Fruit fly (Drosophila melanogaster) ovary, adult (tissue): ENCODE data around the gene CG8028.

Source experiments
- CG17801 ChIP-seq: fragments of 200-800 bp; optimal IDR thresholded peaks from 2 replicates; lab custom pipeline; 2019; ENCODE audit warnings: missing biosample characterization, mild to moderate bottlenecking, missing genetic modification characterization, moderate library complexity; ENCODE audit not compliant: partially characterized antibody

CG8028 gene

dm6 chrX:19309648-19310047 is 29.5 kb upstream of the CG8028 start:
- no peak for TF ChIP-seq CG17801 (GFP tag; lab: Kevin White, UChicago)

- TF ChIP-seq CG17801 (GFP tag; lab: Kevin White, UChicago) = no peak
Observed at dm6 chrX:19307810-19308456, 27.8 kb upstream of the CG8028 start, which contains the start of gene CG8051. TSS of gene CG8051 (minus strand) at chrX:19307925.

DNA sequence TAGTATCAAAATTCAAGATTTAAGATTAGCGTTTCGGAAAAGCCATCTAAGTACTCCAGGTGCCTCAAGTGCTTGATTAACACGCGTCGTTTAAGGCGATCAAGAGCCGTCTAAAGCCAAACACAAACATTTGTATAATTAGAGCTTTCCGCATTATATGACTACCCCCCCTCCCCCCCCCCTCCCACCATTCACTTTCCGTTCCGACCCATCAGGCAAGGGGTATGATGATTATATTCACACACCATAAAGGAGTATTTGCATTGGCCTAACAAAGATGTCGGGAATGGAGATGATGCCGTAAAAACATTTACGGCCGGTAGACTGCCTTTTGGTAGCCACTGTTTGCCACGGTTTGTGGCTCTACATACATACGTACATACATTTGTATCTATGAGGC is 26.4 kb upstream of the CG8028 start:
- TF ChIP-seq CG17801 (GFP tag; lab: Kevin White, UChicago) = peak; percentile 9

- no peak for TF ChIP-seq CG17801 (GFP tag; lab: Kevin White, UChicago)
Observed at dm6 chrX:19305172-19305571, 25.0 kb upstream of the CG8028 start.

DNA sequence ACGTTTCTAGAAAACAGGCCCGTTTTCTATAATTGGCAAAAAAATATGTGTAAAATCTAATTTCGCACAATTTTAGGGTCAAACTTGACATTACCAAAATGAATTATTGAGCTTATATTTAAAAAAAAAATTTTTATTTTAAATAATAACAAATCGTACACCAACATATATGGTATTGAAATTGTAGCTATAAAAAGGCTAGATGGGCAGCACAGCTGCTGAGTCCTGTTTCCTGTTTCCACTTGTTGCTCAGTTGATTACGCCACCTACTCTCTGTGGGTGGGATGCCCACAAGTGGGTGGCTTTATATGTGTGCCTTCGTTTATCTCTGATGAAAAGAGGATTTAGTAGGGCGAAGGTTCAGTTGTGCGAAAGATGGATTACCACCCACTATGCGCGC is 19.2 kb upstream of the CG8028 start:
- TF ChIP-seq CG17801 (GFP tag; lab: Kevin White, UChicago) = no peak

- TF ChIP-seq CG17801 (GFP tag; lab: Kevin White, UChicago) = peak; percentile 55
Observed at dm6 chrX:19298785-19299114, 18.6 kb upstream of the CG8028 start.

dm6 chrX:19297899-19298784 is 18.0 kb upstream of the CG8028 start, which contains the start of gene CG8034:
TSS of gene CG8034 (minus strand) at chrX:19298162.
- peak; percentile 97 for TF ChIP-seq CG17801 (GFP tag; lab: Kevin White, UChicago)

DNA sequence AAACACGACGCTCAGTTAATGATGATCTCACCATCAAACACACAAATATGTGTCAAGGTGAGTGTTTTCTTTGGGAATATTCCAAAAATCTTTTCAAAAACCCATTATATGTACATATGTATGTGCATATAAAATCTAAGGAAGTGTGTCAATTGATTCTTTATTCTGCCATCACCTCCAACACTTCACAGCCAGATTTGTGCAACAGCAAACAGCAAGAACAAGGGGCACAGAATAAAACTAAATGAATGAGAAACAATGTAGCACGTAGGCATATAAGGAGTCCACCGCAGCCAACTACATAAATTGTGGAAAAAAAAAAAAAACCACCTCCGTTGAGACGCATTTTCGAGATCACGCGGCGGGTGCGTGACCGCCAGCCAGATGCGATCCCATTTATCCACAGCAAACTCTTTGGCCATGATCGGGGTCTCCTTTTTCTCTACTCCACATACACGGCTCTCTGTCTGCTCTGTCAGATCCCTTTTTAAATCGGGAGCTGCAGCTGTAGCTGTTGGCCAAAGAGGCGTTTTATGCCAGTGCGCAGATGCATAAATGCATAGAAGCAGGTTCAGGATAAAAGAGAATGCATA is 15.8 kb upstream of the CG8028 start:
- TF ChIP-seq CG17801 (GFP tag; lab: Kevin White, UChicago) = no peak

DNA sequence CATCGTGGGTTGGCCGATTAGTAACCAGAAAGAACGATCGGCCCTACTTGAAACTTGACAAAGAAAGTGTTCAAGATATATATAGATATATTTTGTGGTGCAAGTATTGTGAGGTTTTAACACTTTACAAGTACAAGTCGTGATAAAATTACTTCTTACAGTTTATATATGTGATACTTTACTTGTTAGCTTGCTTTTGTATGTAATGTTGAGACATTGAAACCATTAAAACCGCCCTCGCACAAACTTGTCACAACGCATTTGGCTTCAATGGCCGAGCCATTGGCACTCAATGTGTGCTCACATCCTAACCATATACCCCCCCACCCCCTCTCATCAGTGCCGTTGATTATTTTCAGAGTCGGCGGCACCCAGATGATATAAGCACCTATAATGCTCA is 14.8 kb upstream of the CG8028 start:
- no peak for TF ChIP-seq CG17801 (GFP tag; lab: Kevin White, UChicago)

DNA sequence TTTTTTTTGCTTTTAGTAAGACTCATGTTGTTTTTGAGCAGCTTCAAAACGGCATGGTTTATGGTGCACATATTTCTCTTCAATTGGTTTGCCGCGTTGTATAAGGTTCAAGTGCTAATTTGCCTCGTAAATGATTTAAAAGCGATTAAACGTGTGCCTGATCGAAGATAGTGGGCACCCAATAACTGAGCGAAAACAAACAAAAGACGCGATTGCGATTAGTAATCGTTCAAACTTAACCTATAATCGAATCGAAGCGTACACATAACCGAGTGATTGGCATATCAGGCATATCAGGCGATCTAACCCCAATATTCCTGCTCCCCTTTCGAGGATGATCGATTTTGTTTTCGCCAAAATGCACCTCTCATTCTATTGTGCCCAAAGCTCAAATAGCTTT is 13.9 kb upstream of the CG8028 start:
- no peak for TF ChIP-seq CG17801 (GFP tag; lab: Kevin White, UChicago)

- TF ChIP-seq CG17801 (GFP tag; lab: Kevin White, UChicago) = no peak
Observed at dm6 chrX:19293320-19293719, 13.2 kb upstream of the CG8028 start.

dm6 chrX:19291780-19292605 is 11.8 kb upstream of the CG8028 start:
- TF ChIP-seq CG17801 (GFP tag; lab: Kevin White, UChicago) = no peak

DNA sequence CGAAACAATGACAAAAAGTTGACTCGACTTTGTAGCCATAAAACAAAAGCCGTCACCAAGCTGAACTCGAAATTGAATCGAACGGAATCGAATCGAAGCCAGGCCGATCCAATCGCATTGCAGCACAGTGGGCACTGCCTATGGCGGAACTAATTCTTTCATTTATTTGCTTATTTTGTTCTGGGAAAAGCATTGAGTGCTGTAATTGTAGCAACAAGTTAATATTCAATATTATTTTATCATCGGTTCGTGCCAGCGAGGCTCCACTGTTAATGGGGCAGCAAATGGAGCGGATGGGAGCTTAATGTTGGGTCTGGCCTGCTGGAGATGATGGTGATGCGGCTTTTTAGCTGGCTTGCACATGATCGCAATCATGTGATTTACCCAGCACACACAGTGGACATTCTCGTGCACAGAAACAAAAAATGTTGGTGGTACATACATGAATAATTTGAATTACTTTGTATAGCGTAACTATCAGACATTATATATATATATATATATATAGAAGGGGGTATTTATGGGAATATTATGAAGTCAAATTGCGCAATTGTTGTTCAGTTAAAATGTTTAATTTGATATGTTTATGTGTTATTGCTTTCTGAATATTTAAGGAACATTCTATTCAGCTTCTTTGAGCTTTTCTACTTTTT is 9.3 kb upstream of the CG8028 start:
- peak; percentile 90 for TF ChIP-seq CG17801 (GFP tag; lab: Kevin White, UChicago)

dm6 chrX:19287784-19288183 is 7.6 kb upstream of the CG8028 start:
- TF ChIP-seq CG17801 (GFP tag; lab: Kevin White, UChicago) = no peak
